Worm (Caenorhabditis elegans) whole organism, L2 larva: ENCODE data around the gene F59B2.14.
A peak's percentile ranks its signal among the peaks of the same experiment; 100 is the strongest.
"Not testable (repeated sequence)": the region's sequence is repeated elsewhere in the genome, so short reads cannot be mapped to it uniquely, and the experiment has no call there.

Experiments used
- F13H6.1 ChIP-seq: sonication (generic microtip); optimal IDR thresholded peaks from 2 replicates; lab custom pipeline; 2016; ENCODE audit warnings: missing genetic modification characterization, missing compliant biosample characterization
- R02D3.7 ChIP-seq: fragments of 150-350 bp; optimal IDR thresholded peaks from 2 replicates; lab custom pipeline; 2014; ENCODE audit warnings: missing biosample characterization, missing genetic modification characterization
- Y55F3AM.14 ChIP-seq: fragments of 200-800 bp; sonication (Bioruptor generic); optimal IDR thresholded peaks from 2 replicates; lab custom pipeline; 2018; ENCODE audit warnings: mild to moderate bottlenecking, missing genetic modification characterization, missing compliant biosample characterization
- alr-1 ChIP-seq: fragments of 150-350 bp; optimal IDR thresholded peaks from 2 replicates; lab custom pipeline; 2014; ENCODE audit warnings: missing biosample characterization, missing genetic modification characterization
- aly-2 ChIP-seq: fragments of 150-350 bp; optimal IDR thresholded peaks from 2 replicates; lab custom pipeline; 2014; ENCODE audit warnings: missing biosample characterization, missing genetic modification characterization
- ama-1 ChIP-seq: fragments of 150-350 bp; optimal IDR thresholded peaks from 2 replicates; lab custom pipeline; 2018; ENCODE audit warnings: inconsistent platforms
- blmp-1 ChIP-seq: sonication (generic microtip); optimal IDR thresholded peaks from 2 replicates; lab custom pipeline; 2017; ENCODE audit warnings: missing genetic modification characterization, mild to moderate bottlenecking, missing compliant biosample characterization, antibody characterized with exemption, moderate library complexity; ENCODE audit not compliant: insufficient read depth
- ceh-82 ChIP-seq: fragments of 150-350 bp; optimal IDR thresholded peaks from 2 replicates; lab custom pipeline; 2014; ENCODE audit warnings: missing biosample characterization, missing genetic modification characterization
- dmd-4 ChIP-seq: sonication (generic microtip); optimal IDR thresholded peaks from 2 replicates; lab custom pipeline; 2017; ENCODE audit warnings: missing biosample characterization, missing genetic modification characterization
- egl-27 ChIP-seq: sonication (generic microtip); optimal IDR thresholded peaks from 3 replicates; lab custom pipeline; 2017; ENCODE audit warnings: missing biosample characterization, missing genetic modification reagents, missing genetic modification characterization
- elt-1 ChIP-seq: fragments of 150-350 bp; optimal IDR thresholded peaks from 2 replicates; lab custom pipeline; 2014; ENCODE audit warnings: missing biosample characterization, missing genetic modification characterization
- elt-3 ChIP-seq: sonication (generic microtip); optimal IDR thresholded peaks from 2 replicates; lab custom pipeline; 2017; ENCODE audit warnings: missing biosample characterization, missing genetic modification characterization
- fos-1 ChIP-seq: fragments of 150-350 bp; optimal IDR thresholded peaks from 2 replicates; lab custom pipeline; 2014; ENCODE audit warnings: missing biosample characterization, missing genetic modification characterization
- gmeb-1 ChIP-seq: fragments of 150-350 bp; optimal IDR thresholded peaks from 2 replicates; lab custom pipeline; 2014; ENCODE audit warnings: missing biosample characterization, missing genetic modification characterization
- lin-11 ChIP-seq: fragments of 150-350 bp; sonication (generic microtip); optimal IDR thresholded peaks from 2 replicates; lab custom pipeline; 2014; ENCODE audit warnings: missing biosample characterization, missing genetic modification characterization, inconsistent platforms, mixed read lengths
- lin-39 ChIP-seq: fragments of 150-350 bp; optimal IDR thresholded peaks from 2 replicates; lab custom pipeline; 2014; ENCODE audit warnings: missing biosample characterization, missing genetic modification reagents, missing genetic modification characterization
- lsy-2 ChIP-seq, 2 experiments: fragments of 150-350 bp in 1 of 2; sonication (generic microtip) in 1 of 2; optimal IDR thresholded peaks; 2 replicates each; lab custom pipeline; 2014 to 2017; ENCODE audit warnings: missing biosample characterization in 2 of 2, missing genetic modification characterization in 2 of 2
- mab-5 ChIP-seq: fragments of 150-350 bp; optimal IDR thresholded peaks from 2 replicates; lab custom pipeline; 2014; ENCODE audit warnings: missing biosample characterization, missing genetic modification characterization
- mbf-1 ChIP-seq: sonication (generic microtip); optimal IDR thresholded peaks from 2 replicates; lab custom pipeline; 2017; ENCODE audit warnings: missing biosample characterization, missing genetic modification characterization
- nhr-10 ChIP-seq: sonication (generic microtip); optimal IDR thresholded peaks from 2 replicates; lab custom pipeline; 2017; ENCODE audit warnings: missing biosample characterization, missing genetic modification characterization
- nhr-11 ChIP-seq: fragments of 150-350 bp; optimal IDR thresholded peaks from 2 replicates; lab custom pipeline; 2014; ENCODE audit warnings: missing biosample characterization, missing genetic modification characterization
- nhr-129 ChIP-seq: fragments of 150-350 bp; optimal IDR thresholded peaks from 2 replicates; lab custom pipeline; 2014; ENCODE audit warnings: missing biosample characterization, missing genetic modification characterization
- nhr-21 ChIP-seq: fragments of 150-350 bp; optimal IDR thresholded peaks from 2 replicates; lab custom pipeline; 2014; ENCODE audit warnings: missing biosample characterization, missing genetic modification characterization
- nhr-23 ChIP-seq: fragments of 150-350 bp; optimal IDR thresholded peaks from 2 replicates; lab custom pipeline; 2014; ENCODE audit warnings: missing biosample characterization, missing genetic modification reagents, missing genetic modification characterization
- nhr-237 ChIP-seq: fragments of 150-350 bp; optimal IDR thresholded peaks from 2 replicates; lab custom pipeline; 2014; ENCODE audit warnings: missing biosample characterization, missing genetic modification characterization
- nhr-6 ChIP-seq: fragments of 150-350 bp; optimal IDR thresholded peaks from 2 replicates; lab custom pipeline; 2014; ENCODE audit warnings: missing biosample characterization, missing genetic modification characterization
- peb-1 ChIP-seq: fragments of 150-350 bp; optimal IDR thresholded peaks from 2 replicates; lab custom pipeline; 2014; ENCODE audit warnings: missing biosample characterization, missing genetic modification characterization
- skn-1 ChIP-seq: sonication (generic microtip); optimal IDR thresholded peaks from 2 replicates; lab custom pipeline; 2017; ENCODE audit warnings: missing biosample characterization, missing genetic modification characterization
- sma-3 ChIP-seq: sonication (generic microtip); optimal IDR thresholded peaks from 2 replicates; lab custom pipeline; 2016; ENCODE audit warnings: missing genetic modification reagents, missing genetic modification characterization, missing compliant biosample characterization
- sma-9 ChIP-seq, 2 experiments: fragments of 150-350 bp in 1 of 2; sonication (generic microtip) in 1 of 2; optimal IDR thresholded peaks; 2 replicates each; lab custom pipeline; 2014 to 2016; ENCODE audit warnings: missing genetic modification characterization in 2 of 2, mild to moderate bottlenecking in 1 of 2, missing biosample characterization in 1 of 2, missing compliant biosample characterization in 1 of 2, missing genetic modification reagents in 1 of 2, moderate library complexity in 1 of 2
- snpc-4 ChIP-seq: fragments of 150-350 bp; optimal IDR thresholded peaks from 2 replicates; lab custom pipeline; 2014; ENCODE audit warnings: missing biosample characterization, missing genetic modification characterization
- unc-39 ChIP-seq: fragments of 150-350 bp; optimal IDR thresholded peaks from 2 replicates; lab custom pipeline; 2014; ENCODE audit warnings: missing biosample characterization, missing genetic modification characterization
- unc-55 ChIP-seq: fragments of 150-350 bp; sonication (generic microtip); optimal IDR thresholded peaks from 3 replicates; lab custom pipeline; 2014; ENCODE audit warnings: missing biosample characterization, missing genetic modification reagents, missing genetic modification characterization
- unc-62 ChIP-seq: fragments of 150-350 bp; optimal IDR thresholded peaks from 2 replicates; lab custom pipeline; 2014; ENCODE audit warnings: missing biosample characterization, missing genetic modification reagents, missing genetic modification characterization
- zag-1 ChIP-seq: fragments of 150-350 bp; optimal IDR thresholded peaks from 2 replicates; lab custom pipeline; 2014; ENCODE audit warnings: missing biosample characterization, missing genetic modification characterization
- ztf-1 ChIP-seq: fragments of 200-800 bp; sonication (Bioruptor generic); conservative IDR thresholded peaks from 2 replicates; pipeline ENCODE4 v1.3.6; 2022; ENCODE audit warnings: missing genetic modification characterization, missing compliant biosample characterization
- ztf-11 ChIP-seq: sonication (generic microtip); optimal IDR thresholded peaks from 2 replicates; lab custom pipeline; 2017; ENCODE audit warnings: missing biosample characterization, missing genetic modification characterization
- ztf-4 ChIP-seq: fragments of 150-350 bp; optimal IDR thresholded peaks from 2 replicates; lab custom pipeline; 2014; ENCODE audit warnings: missing biosample characterization, missing genetic modification characterization

F59B2.14 gene

ce11 chrIII:8999508-8999907, 22.9 kb downstream of the F59B2.14 start, which contains the start of gene F59B2.3:
Gene F59B2.3, minus strand, starts transcription at chrIII:8999766.
- TF ChIP-seq skn-1 = no peak

ce11 chrIII:8998884-8999283, 23.6 kb downstream of the F59B2.14 start:
- no peak for TF ChIP-seq elt-3 (tag; lab: Kevin White, UChicago)
- no peak for TF ChIP-seq ceh-82 (tag; lab: Kevin White, UChicago)
- no peak for TF ChIP-seq nhr-11 (tag; lab: Kevin White, UChicago)
- TF ChIP-seq fos-1 (tag; lab: Kevin White, UChicago) = no peak
- no peak for TF ChIP-seq ztf-1
- no peak for TF ChIP-seq F13H6.1 (tag; lab: Kevin White, UChicago)
- TF ChIP-seq elt-1 (tag; lab: Kevin White, UChicago) = no peak
- no peak for TF ChIP-seq ama-1 (lab: Kevin White, UChicago)
- TF ChIP-seq mab-5 = no peak
- no peak for TF ChIP-seq mbf-1 (tag; lab: Kevin White, UChicago)
- TF ChIP-seq nhr-21 (tag; lab: Kevin White, UChicago) = no peak
- no peak for TF ChIP-seq lin-39 (tag; lab: Kevin White, UChicago)
- TF ChIP-seq snpc-4 (tag; lab: Kevin White, UChicago) = no peak
- no peak for TF ChIP-seq dmd-4 (tag; lab: Kevin White, UChicago)
- TF ChIP-seq egl-27 (tag; lab: Kevin White, UChicago) = no peak
- no peak for TF ChIP-seq unc-62 (GFP tag; lab: Kevin White, UChicago)
- TF ChIP-seq nhr-6 = no peak
- TF ChIP-seq R02D3.7 = no peak
- TF ChIP-seq lsy-2 (tag; optimal IDR thresholded peaks at IDR 0.05; lab: Kevin White, UChicago) = no peak
- TF ChIP-seq sma-3 (GFP tag; lab: Kevin White, UChicago) = no peak
- TF ChIP-seq, all 48 proteins: peak for 0

DNA sequence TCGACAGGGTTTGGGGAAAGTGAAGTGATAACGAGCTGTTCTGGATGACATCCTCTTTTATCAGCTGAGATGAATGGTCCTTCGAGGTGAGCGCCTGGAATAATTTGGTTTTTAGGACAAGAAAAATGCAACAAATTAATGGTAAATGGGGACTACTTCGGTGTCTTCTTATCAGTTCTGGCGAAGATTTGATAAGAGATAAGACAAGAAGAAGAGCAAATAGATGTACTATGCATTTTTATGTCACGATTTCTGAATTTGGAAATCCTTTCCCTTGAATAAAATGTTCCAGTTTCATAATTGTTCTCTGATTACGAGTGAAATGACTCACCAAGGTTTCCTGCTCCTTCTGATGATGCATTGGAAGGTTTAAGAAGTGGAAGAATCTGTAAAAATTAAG, 24.6 kb downstream of the F59B2.14 start:
- no peak for TF ChIP-seq sma-9 (GFP tag; optimal IDR thresholded peaks at IDR 0.05; lab: Kevin White, UChicago)
- TF ChIP-seq sma-9 (tag; optimal IDR thresholded peaks at IDR 0.05; lab: Kevin White, UChicago) = no peak
- TF ChIP-seq fos-1 (tag; lab: Kevin White, UChicago) = peak; percentile 84

DNA sequence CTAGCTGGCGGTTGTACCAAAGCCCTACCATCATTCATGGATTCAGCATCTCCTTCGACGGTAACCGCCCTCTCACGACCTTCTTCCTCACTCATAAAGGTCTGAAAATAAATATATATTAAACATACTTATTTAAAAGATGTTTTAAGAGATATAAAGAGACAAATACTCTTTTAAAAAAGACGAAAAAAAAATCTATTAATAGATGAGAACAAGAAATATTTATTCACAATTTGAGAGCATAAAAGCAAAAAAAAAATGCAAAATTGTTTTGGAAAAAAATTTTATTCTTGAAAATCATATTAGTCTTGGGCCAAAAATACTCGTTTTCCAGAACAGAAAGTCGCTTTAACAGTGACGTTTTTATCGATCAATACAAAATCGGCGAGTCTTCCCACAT, 25.7 kb downstream of the F59B2.14 start, which contains the start of gene skat-1:
TSS of gene skat-1 (minus strand) at position 101 of the 400 bp plus-strand sequence.
- TF ChIP-seq ztf-1 = no peak
- TF ChIP-seq zag-1 (tag; lab: Kevin White, UChicago) = no peak
- TF ChIP-seq nhr-129 (tag; lab: Kevin White, UChicago) = no peak
- TF ChIP-seq nhr-10 (tag; lab: Kevin White, UChicago) = no peak
- no peak for TF ChIP-seq gmeb-1 (tag; lab: Kevin White, UChicago)
- no peak for TF ChIP-seq ztf-4 (tag; lab: Kevin White, UChicago)
- TF ChIP-seq ceh-82 (tag; lab: Kevin White, UChicago) = no peak
- TF ChIP-seq peb-1 (tag; lab: Kevin White, UChicago) = no peak
- TF ChIP-seq elt-3 (tag; lab: Kevin White, UChicago) = no peak
- no peak for TF ChIP-seq nhr-237
- no peak for TF ChIP-seq F13H6.1 (tag; lab: Kevin White, UChicago)
- no peak for TF ChIP-seq ztf-11 (tag; lab: Kevin White, UChicago)
- TF ChIP-seq, all 48 proteins: peak for 0

DNA sequence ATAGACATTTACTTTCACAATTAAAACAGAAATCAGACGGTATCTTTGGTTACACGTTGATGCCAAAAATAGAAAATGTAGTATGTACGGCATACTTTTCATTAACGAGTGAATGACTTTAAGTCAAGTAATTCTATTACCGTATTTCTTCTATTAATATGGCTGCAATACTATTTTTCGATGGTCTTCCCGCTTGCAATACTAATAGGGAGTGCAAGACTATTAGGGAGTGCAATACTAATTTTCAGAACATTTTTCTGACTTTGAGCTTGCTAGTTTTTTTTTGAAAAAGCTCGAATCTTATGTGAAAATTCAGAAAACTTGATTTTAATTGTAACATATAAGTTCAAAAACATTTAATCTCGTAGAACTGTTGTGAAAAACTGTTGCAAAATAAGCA, 32.7 kb downstream of the F59B2.14 start, which contains the start of gene R08D7.7:
TSS of gene R08D7.7 (plus strand) at position 301 of the 400 bp plus-strand sequence.
- not testable (repeated sequence) for TF ChIP-seq zag-1 (tag; lab: Kevin White, UChicago); ztf-4 (tag; lab: Kevin White, UChicago); R02D3.7

ce11 chrIII:8988544-8988943, 33.9 kb downstream of the F59B2.14 start:
- TF ChIP-seq unc-55 (peak; percentile 40), snpc-4 (tag; lab: Kevin White, UChicago) (no peak)

DNA sequence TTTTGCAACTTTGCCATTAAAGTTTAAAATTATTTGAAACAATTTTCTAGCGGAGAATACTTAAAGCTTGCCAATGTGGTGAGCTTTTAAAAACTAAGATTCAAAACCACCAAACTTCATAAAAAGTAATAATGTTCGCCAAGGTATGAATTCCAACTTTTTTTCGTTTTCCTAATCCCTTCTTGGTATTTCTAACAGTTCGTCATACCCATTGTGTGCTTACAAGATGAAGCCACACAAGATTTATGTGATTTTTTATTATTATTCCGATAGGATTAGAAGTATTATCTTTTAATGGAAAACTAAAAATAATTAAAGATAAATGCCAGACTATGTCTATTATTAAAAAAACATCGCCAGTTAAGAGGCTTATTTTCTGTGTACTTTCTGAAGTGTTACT, 34.4 kb downstream of the F59B2.14 start:
- no peak for TF ChIP-seq blmp-1 (tag; lab: Kevin White, UChicago)
- no peak for TF ChIP-seq elt-1 (tag; lab: Kevin White, UChicago)
- TF ChIP-seq fos-1 (tag; lab: Kevin White, UChicago) = no peak
- no peak for TF ChIP-seq nhr-237
- no peak for TF ChIP-seq lin-11
- TF ChIP-seq unc-62 (GFP tag; lab: Kevin White, UChicago) = no peak
- no peak for TF ChIP-seq alr-1 (tag; lab: Kevin White, UChicago)
- TF ChIP-seq dmd-4 (tag; lab: Kevin White, UChicago) = no peak
- TF ChIP-seq nhr-23 (tag; lab: Kevin White, UChicago) = no peak
- no peak for TF ChIP-seq mbf-1 (tag; lab: Kevin White, UChicago)
- TF ChIP-seq egl-27 (tag; lab: Kevin White, UChicago) = no peak
- TF ChIP-seq elt-3 (tag; lab: Kevin White, UChicago) = no peak
- TF ChIP-seq sma-3 (GFP tag; lab: Kevin White, UChicago) = no peak
- no peak for TF ChIP-seq ama-1 (lab: Kevin White, UChicago)
- TF ChIP-seq unc-39 (tag; lab: Kevin White, UChicago) = no peak
- TF ChIP-seq aly-2 (tag; lab: Kevin White, UChicago) = no peak
- TF ChIP-seq lsy-2 (tag; optimal IDR thresholded peaks at IDR 0.05; lab: Kevin White, UChicago) = no peak
- no peak for TF ChIP-seq Y55F3AM.14 (GFP tag; lab: Kevin White, UChicago)
- no peak for TF ChIP-seq sma-9 (GFP tag; optimal IDR thresholded peaks at IDR 0.05; lab: Kevin White, UChicago)
- no peak for TF ChIP-seq sma-9 (tag; optimal IDR thresholded peaks at IDR 0.05; lab: Kevin White, UChicago)
- TF ChIP-seq, all 48 proteins: peak for 0
